Fruit fly (Drosophila melanogaster) whole organism, larva: ENCODE results near the gene CG7542.

ENCODE experiments used
- noc ChIP-seq: fragments of 200-800 bp; sonication (Bioruptor generic); optimal IDR thresholded peaks from 3 replicates; lab custom pipeline; 2019; ENCODE audit warnings: missing biosample characterization, mild to moderate bottlenecking, missing genetic modification characterization, moderate library complexity

Gene CG7542

DNA sequence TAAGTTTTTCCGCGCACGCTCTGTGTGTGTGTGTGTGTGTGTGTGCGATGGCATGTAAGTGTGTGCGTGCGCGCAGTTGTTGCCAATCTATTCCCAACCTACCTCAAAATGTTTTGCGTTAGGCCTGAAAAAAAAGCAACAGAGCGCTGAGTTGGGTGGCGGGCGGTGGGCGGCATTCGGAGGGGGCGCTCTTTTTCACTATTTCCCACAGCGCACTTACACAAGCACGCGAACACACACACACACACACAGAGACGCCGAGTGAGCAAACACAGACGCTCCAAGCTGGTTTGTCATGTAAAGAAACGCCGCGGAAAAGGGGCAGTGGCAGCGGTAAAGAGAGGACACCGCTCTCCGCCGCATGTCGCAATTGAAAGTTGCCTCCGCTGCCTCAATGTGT lies 22.5 kb downstream of the CG7542 start:
- TF ChIP-seq noc (tag; lab: Kevin White, UChicago) = no peak

DNA sequence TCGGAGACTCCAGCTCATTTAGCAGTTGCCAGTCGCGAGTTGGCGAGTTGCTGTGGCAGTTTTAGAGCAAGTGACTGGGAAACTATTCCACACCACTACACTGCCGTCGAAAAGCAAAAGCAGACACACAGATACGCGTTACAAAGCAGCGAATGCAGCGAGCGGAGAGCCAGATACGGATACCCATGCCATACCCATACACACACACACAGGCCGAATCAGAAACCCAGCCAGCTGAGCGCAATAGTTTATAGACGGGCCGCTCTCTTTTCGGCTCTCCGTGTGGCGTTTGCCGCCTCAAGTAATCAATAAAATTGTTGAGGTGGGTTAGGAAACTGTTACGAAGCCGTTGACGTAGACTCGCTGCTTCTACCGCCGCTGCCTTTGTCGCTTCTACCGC lies 24.2 kb downstream of the CG7542 start:
- no peak for TF ChIP-seq noc (tag; lab: Kevin White, UChicago)

DNA sequence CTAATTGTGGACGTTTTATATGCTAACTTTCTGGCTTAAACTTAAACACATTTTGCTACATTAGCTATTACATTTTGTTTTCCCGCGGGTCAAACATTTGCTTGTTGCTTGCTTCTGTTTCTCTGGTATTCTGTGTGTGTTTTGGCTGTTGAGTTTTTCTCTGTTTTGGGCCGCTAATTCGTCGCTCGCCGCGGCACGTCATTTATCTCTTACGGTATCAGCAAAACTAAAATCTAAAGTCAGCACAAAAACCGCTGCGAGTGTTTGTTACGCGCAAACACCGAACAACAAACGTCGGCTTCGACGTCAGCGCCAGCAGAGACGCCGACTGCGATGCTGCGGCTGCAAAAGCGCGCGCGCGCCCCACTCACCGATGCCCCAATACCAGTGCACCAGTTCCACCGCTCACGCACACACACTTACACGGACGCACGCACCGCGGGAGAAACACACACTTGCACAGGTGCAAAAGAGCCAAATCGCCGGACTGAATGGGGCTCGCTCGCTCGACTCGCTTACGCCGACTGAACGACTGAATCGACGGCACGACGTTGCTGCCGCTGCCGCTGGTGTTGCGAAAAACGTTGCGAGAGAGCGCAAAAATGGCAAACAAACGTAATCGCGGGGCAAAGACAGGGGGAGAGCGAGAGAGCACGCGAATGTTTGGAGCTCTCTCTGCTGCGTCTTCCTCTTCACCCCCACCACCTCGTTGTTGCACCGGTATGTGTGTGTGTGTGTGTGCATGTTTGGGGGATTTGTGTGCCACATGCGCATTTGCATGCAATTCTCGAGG lies 26.7 kb downstream of the CG7542 start:
- TF ChIP-seq noc (tag; lab: Kevin White, UChicago) = no peak

DNA sequence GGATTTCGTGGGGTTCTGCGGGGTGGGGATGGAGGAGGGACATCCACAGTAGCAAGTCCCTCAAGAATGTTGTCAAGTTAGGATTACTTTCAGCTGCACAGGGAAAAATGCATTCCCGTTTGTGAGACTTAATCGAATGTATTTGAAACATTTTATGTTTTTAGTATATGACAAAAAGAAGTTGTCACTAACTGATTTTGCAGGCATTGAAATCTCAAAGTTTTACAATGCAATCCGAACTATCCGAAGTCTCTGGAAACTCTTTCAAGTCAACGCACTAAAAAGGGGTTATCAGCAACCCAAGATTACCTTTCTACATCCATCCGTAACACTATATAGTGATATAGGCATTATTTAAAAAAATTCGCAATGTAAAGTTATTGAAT lies 27.3 kb downstream of the CG7542 start:
- no peak for TF ChIP-seq noc (tag; lab: Kevin White, UChicago)

DNA sequence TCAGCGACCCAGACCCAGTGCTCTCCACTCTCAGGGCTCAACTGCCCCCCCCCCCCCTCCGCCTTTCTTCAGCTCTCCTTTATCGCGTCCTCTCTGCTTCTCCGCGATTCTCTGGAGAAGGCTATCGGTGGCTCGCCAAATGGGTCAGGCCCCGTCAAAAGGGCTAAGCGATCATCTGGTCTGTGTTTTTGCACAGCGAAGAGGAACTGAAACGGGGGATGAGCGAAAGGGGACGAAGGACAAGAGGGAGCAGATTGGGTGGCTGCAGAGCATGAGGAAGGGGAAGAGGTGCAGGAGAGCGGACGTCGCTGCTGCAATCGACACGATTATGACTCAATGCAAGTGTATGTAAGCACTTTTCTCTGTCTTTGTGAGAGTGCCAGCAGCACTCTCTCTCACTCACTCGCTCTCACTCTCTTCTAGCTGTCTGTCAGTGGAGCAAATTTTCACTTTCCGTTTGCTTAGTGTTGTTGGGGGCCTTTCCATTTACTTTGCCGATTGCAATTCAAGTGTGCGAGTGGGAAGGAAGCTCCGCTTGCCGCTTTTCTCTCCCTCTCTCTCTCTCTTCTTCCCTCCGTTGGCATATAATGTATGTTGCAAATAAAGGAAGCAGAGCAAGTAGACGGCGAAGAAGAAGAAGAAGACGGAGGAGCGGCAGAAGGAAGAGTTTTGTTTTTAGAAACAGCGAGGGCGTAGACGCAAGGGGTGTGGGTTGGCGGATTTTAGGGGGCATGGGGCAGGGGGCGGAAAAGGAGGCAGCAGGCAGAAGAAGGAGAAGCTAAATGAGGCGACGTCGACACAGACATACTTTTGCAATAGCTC lies 28.1 kb downstream of the CG7542 start:
- TF ChIP-seq noc (tag; lab: Kevin White, UChicago) = no peak

DNA sequence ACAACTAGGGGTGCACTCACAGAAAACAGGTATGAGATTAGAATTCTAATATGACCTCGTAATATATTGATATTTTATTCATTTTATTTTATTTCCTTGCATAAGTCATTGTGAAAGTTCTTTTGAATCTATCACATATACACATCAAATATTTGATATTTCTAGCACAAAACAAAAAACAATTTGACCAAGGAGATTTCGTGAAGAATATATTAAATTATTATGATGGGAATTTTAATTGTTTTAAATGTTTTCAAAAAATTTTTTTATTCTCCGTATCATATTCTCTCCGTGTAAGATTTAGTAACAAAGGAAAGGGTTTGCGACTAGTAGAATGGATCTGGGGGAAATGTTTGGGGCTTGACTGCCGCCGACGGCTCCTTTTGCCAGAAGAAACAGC lies 28.8 kb downstream of the CG7542 start:
- no peak for TF ChIP-seq noc (tag; lab: Kevin White, UChicago)

DNA sequence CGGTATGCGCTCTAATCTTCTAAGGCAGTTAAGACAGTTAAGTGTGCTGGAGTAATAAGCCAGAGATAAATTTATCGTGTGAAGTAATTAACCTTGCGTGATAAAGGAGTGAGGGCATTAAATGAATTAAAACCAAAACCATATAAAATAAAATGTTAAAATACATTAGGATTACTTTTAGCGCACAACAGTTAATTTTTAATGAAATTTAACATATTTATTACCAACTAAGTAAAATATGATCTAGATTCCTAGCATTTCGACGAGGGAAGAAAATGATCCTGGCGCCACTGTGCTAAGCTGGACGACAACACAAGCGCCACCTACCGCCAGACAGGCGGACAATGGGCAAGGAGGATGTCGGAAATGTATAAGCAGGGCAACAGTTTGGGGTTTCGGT lies 29.5 kb downstream of the CG7542 start:
- no peak for TF ChIP-seq noc (tag; lab: Kevin White, UChicago)

DNA sequence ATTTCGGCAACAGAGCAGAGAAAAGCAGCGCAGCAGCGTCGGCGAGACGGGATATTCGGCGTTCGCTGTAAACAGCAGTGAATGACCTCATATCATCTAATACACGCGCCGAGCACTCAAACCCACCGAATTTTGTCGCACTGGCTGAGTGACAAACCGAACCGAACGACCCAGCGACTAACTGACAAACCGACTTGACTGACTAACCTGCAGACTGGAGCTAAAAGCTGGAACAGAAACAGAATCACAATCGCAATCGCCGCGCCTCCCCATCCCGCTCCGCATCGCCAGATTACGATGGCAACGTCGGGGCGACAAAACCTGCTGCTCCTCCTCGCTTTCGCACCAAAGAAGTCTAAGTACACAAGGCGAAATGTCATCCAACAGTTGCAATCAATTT lies 30.0 kb downstream of the CG7542 start:
- TF ChIP-seq noc (tag; lab: Kevin White, UChicago) = no peak

DNA sequence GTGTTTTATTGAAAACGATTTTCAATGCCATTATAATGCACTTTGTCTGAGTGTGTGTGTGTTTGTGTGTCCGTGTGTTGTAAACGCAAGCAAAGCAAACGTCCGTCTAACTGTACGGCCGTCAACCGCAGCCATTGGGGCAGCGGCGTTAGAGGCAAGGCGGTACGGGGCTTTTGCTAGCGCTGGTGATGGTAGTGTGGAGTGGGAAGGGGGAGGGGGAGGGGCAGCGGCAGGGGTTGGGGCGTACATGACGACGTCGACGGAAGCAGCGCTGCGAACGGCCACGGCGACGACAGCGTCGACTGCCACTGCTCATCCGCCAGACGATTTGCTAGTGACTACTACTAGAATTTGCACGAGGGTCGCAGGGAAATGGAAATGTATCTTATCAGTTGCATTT lies 35.1 kb downstream of the CG7542 start:
- TF ChIP-seq noc (tag; lab: Kevin White, UChicago) = no peak

DNA sequence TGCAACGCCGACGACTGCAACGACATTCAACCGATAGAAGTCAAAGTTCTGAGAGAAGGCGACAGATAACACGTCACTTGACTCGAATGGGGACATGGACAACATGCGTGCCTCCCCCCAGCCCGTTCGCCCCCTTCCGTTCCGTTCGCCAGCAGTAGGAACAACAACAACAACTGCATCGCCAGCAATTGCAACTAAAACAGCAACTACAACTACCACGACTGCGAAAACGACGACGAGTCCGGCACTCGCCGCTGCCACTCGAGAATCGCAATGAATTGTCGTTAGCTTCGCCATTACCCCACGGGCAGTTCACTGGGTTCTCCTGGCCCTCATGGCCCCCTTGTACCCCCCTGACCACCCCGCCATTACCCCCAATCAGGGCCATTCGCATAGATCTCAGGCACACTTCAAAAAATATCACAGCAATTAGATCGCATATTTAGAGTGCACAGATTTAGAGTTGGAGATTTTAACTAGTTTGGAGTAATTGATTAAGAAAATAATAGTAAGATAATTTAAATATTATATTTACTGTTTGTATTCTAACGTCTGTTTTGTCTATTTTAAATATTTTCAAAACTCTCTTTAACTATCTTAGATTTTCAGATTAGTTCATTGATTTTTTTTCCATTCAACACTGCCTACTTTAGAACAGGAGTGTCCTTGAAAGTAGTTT lies 36.9 kb downstream of the CG7542 start:
- no peak for TF ChIP-seq noc (tag; lab: Kevin White, UChicago)

DNA sequence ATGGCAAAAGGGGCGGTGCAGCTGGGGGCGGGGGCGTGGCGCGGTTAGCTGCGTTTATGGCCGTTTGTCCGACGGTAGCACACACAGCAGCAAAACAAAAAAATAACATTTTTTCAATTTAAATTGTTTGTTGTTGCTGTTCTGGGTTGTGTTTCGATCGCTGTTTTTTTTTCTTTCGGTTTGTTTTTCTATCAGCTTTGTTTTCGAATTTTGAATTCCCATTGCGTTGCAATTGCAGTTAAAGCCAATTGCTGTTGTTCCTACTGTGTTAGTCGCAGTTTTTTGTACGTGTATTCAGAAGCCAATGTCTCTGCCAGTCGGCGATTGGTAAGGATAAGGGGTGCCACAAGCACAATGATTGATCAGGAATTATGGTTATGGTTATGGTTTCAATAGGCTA lies 37.7 kb downstream of the CG7542 start:
- no peak for TF ChIP-seq noc (tag; lab: Kevin White, UChicago)

DNA sequence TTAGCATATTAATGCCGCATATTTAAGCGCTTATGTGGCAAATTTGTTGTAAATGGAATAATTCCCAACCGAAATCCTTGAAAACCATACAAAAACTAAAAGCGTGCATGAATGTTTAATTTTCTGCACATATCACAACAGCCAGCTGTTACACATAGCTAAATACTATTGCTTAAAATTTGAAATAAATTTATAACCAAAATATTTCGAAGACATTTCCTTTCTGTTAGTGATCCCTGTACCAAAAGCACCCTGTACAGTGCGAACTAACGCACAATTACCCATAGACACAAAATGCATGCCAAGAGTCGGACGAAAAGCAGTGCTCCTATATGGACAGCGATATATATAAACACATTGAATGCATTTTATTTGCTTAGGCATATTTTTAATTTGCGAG lies 38.3 kb downstream of the CG7542 start:
- no peak for TF ChIP-seq noc (tag; lab: Kevin White, UChicago)

DNA sequence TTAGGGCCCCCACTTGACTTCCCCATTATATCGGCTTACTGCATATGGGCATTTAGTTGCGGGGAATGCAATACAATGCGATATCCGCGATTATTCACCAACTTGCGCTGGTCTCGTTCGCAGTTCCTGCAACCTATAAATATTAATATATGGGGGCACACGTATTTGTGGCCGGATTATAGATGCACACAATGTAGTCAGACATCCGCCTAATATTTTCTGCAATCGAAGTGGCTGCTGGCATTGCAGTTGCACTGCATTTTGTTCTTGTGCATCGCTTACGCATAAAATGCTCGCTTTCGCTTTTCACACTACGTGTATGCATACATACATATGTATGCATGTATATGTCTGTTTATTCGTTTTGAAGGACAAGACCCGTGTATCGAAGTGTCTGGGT lies 39.1 kb downstream of the CG7542 start:
- no peak for TF ChIP-seq noc (tag; lab: Kevin White, UChicago)

DNA sequence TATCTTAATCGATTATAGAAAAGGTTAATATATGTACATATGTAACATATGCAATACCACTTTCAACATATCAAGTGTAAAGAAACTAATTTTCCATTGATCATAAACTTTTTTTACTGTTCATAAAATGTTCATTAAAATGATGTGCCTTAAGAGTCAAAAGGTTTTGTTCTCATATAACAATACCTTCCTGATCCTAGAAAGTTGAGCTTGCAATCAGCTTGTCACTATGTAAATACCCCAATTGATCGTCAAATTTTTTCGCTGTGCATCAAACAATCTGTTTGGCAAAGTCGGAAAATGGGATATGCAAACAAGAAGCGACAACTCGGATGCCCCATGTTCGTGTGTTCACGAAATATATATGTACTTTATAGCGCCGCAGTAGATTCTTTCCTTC lies 40.4 kb downstream of the CG7542 start:
- no peak for TF ChIP-seq noc (tag; lab: Kevin White, UChicago)

DNA sequence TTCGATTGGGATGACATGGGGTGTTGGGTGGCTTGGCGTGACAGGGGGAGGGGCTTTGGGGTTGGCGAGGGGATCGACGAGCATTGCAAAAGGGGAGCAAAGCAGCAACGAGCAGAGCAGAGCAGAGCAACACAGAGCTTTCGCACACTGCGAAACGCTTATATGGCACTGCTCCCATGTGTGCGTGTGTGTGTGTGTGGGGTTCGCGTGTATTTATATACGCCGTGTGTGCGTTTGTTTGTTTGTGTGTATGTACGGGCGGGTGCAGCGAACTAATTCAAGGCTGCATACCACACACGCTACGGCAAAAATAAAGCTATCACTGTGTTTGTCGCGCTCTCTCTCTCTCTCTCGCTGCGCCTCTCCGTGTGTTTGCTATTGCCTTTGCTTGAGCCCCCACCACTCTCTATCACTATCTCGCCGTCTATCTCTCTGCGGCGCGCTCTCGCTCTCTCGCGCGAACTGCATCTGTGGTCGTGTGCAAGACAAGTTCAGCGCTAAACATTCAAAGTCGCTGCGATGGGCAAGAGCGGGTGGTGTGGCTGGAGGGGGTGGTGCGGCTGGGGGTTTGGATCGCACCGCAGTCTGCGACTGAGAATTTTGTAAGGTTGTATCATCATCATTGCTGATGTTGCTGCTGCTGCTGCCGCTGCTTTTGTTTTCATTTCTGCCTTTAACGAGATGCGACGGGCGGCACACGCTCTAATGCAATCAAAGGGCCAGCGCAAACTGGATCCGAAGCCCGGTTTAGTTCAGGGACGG lies 41.0 kb downstream of the CG7542 start:
- TF ChIP-seq noc (tag; lab: Kevin White, UChicago) = no peak

DNA sequence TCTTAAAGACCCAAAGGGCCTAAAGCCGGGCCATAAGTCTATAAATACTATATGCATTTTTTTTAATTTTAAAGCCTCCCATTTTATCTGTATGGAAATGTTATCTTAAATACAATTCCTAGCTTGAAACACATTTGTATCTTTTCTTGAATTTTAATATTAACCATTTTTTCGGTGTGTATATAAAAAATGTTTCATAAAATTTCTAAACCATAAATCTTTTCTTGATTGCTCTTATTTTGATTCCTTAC lies 41.5 kb downstream of the CG7542 start:
- TF ChIP-seq noc (tag; lab: Kevin White, UChicago) = no peak
